Worm (Caenorhabditis elegans) whole organism, L3 larva: ENCODE data around the gene F53F8.7.

Source experiments
- hmg-11 ChIP-seq: sonication (generic microtip); optimal IDR thresholded peaks from 2 replicates; lab custom pipeline; 2016; ENCODE audit warnings: missing genetic modification characterization, missing compliant biosample characterization
- lin-39 ChIP-seq: fragments of 150-350 bp; optimal IDR thresholded peaks from 2 replicates; lab custom pipeline; 2018; ENCODE audit warnings: missing biosample characterization, missing genetic modification reagents, missing genetic modification characterization
- nhr-237 ChIP-seq: fragments of 150-350 bp; optimal IDR thresholded peaks from 2 replicates; lab custom pipeline; 2014; ENCODE audit warnings: missing biosample characterization, missing genetic modification characterization
- unc-39 ChIP-seq: sonication (generic microtip); optimal IDR thresholded peaks from 4 replicates; lab custom pipeline; 2017; ENCODE audit warnings: missing biosample characterization, missing genetic modification characterization
- ztf-11 ChIP-seq: fragments of 150-350 bp; optimal IDR thresholded peaks from 2 replicates; lab custom pipeline; 2014; ENCODE audit warnings: missing biosample characterization, missing genetic modification characterization

DNA sequence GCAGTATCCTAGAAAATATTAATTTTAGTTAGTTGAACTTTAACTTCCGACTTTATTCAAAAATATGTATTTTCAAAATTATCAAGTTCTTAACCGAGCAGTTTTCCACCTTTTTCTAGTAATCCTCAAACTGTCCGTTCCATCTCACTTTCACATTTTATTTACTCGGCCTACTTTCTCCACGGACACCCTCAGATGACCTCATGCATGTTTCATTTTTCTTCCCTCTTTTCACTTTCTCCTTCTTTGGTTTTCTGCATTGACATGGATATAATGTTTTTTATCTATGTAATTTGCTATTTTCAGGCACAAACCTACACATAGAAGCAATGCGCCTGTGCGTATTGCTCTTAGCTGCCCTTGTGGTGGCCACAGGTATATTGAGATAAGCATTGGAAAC, 31.3 kb downstream of the F53F8.7 start, which contains the start of gene mlt-11:
- TF ChIP-seq hmg-11 (tag; lab: Kevin White, UChicago) = no peak
- TF ChIP-seq nhr-237 (tag; lab: Kevin White, UChicago) = no peak
- TF ChIP-seq unc-39 (tag; lab: Kevin White, UChicago) = no peak
- no peak for TF ChIP-seq lin-39 (tag; lab: Kevin White, UChicago)
- no peak for TF ChIP-seq ztf-11 (tag; lab: Kevin White, UChicago)
